Worm (Caenorhabditis elegans) whole organism, late embryonic: Measurements from ENCODE around the gene Y11D7A.3.
A peak's percentile ranks its signal among the peaks of the same experiment; 100 is the strongest.

Source experiments
- C08G9.2 ChIP-seq: sonication (generic microtip); optimal IDR thresholded peaks from 2 replicates; lab custom pipeline; 2016; ENCODE audit warnings: mild to moderate bottlenecking, missing genetic modification characterization, moderate library complexity, missing compliant biosample characterization
- F13H6.1 ChIP-seq: sonication (generic microtip); optimal IDR thresholded peaks from 2 replicates; lab custom pipeline; 2016; ENCODE audit warnings: missing genetic modification characterization, missing compliant biosample characterization
- K02D7.2 ChIP-seq: sonication (generic microtip); optimal IDR thresholded peaks from 2 replicates; lab custom pipeline; 2017; ENCODE audit warnings: mild to moderate bottlenecking, missing genetic modification characterization, missing compliant biosample characterization
- K09A11.1 ChIP-seq: sonication (generic microtip); optimal IDR thresholded peaks from 2 replicates; lab custom pipeline; 2017; ENCODE audit warnings: antibody characterized with exemption, mild to moderate bottlenecking, missing genetic modification characterization, missing compliant biosample characterization; ENCODE audit not compliant: insufficient read depth
- T23F11.4 ChIP-seq: fragments of 200-800 bp; sonication (Bioruptor generic); optimal IDR thresholded peaks from 2 replicates; lab custom pipeline; 2018; ENCODE audit warnings: mild to moderate bottlenecking, missing genetic modification characterization, missing compliant biosample characterization
- Y22D7AL.16 ChIP-seq: sonication (generic microtip); optimal IDR thresholded peaks from 2 replicates; lab custom pipeline; 2016; ENCODE audit warnings: missing genetic modification characterization, missing compliant biosample characterization
- ahr-1 ChIP-seq: sonication (generic microtip); optimal IDR thresholded peaks from 2 replicates; lab custom pipeline; 2016; ENCODE audit warnings: missing genetic modification characterization, missing compliant biosample characterization
- ceh-18 ChIP-seq: sonication (generic microtip); optimal IDR thresholded peaks from 2 replicates; lab custom pipeline; 2016; ENCODE audit warnings: missing genetic modification characterization, missing compliant biosample characterization
- ceh-19 ChIP-seq: fragments of 200-800 bp; sonication (Bioruptor generic); optimal IDR thresholded peaks from 2 replicates; lab custom pipeline; 2018; ENCODE audit warnings: mild to moderate bottlenecking, missing genetic modification characterization, missing compliant biosample characterization
- ceh-2 ChIP-seq: sonication (generic microtip); optimal IDR thresholded peaks from 2 replicates; lab custom pipeline; 2016; ENCODE audit warnings: missing genotype, missing genetic modification characterization, missing compliant biosample characterization
- ceh-24 ChIP-seq: sonication (generic microtip); optimal IDR thresholded peaks from 2 replicates; lab custom pipeline; 2016; ENCODE audit warnings: mild to moderate bottlenecking, missing genetic modification characterization, missing compliant biosample characterization
- ceh-31 ChIP-seq: sonication (generic microtip); optimal IDR thresholded peaks from 2 replicates; lab custom pipeline; 2016; ENCODE audit warnings: missing genetic modification characterization, missing compliant biosample characterization
- ceh-34 ChIP-seq: sonication (generic microtip); optimal IDR thresholded peaks from 2 replicates; lab custom pipeline; 2016; ENCODE audit warnings: mild to moderate bottlenecking, missing genetic modification characterization, missing compliant biosample characterization
- ceh-45 ChIP-seq: fragments of 200-800 bp; sonication (Bioruptor generic); IDR thresholded peaks from 2 replicates; pipeline ENCODE4 v1.3.6; 2022; ENCODE audit warnings: missing genetic modification reagents, missing genetic modification characterization, missing compliant biosample characterization
- ceh-48 ChIP-seq: sonication (generic microtip); optimal IDR thresholded peaks from 2 replicates; lab custom pipeline; 2016; ENCODE audit warnings: missing genetic modification characterization, inconsistent platforms, missing compliant biosample characterization
- elt-2 ChIP-seq: sonication (generic microtip); optimal IDR thresholded peaks from 2 replicates; lab custom pipeline; 2016; ENCODE audit warnings: missing genetic modification reagents, missing genetic modification characterization, missing compliant biosample characterization
- elt-4 ChIP-seq: sonication (generic microtip); optimal IDR thresholded peaks from 2 replicates; lab custom pipeline; 2016; ENCODE audit warnings: missing genetic modification characterization, missing compliant biosample characterization
- ets-4 ChIP-seq: sonication (generic microtip); optimal IDR thresholded peaks from 2 replicates; lab custom pipeline; 2016; ENCODE audit warnings: missing genetic modification characterization, missing compliant biosample characterization
- hlh-13 ChIP-seq: fragments of 200-800 bp; sonication (Bioruptor generic); optimal IDR thresholded peaks from 2 replicates; lab custom pipeline; 2018; ENCODE audit warnings: mild to moderate bottlenecking, missing genetic modification characterization, missing compliant biosample characterization
- hlh-15 ChIP-seq: sonication (generic microtip); optimal IDR thresholded peaks from 2 replicates; lab custom pipeline; 2016; ENCODE audit warnings: missing genetic modification characterization, missing compliant biosample characterization
- hlh-30 ChIP-seq: sonication (generic microtip); optimal IDR thresholded peaks from 2 replicates; lab custom pipeline; 2017; ENCODE audit warnings: antibody characterized with exemption, missing genetic modification characterization, missing compliant biosample characterization; ENCODE audit not compliant: insufficient read depth
- hlh-6 ChIP-seq: sonication (generic microtip); optimal IDR thresholded peaks from 2 replicates; lab custom pipeline; 2016; ENCODE audit warnings: missing genotype, missing genetic modification characterization, missing compliant biosample characterization
- madf-2 ChIP-seq: sonication (generic microtip); optimal IDR thresholded peaks from 2 replicates; lab custom pipeline; 2017; ENCODE audit warnings: missing genetic modification characterization, missing compliant biosample characterization
- mec-3 ChIP-seq: sonication (generic microtip); optimal IDR thresholded peaks from 2 replicates; lab custom pipeline; 2016; ENCODE audit warnings: borderline replicate concordance, missing genetic modification characterization, missing compliant biosample characterization
- nfya-1 ChIP-seq: sonication (generic microtip); optimal IDR thresholded peaks from 2 replicates; lab custom pipeline; 2017; ENCODE audit warnings: missing genetic modification characterization, mild to moderate bottlenecking, missing compliant biosample characterization, antibody characterized with exemption, moderate library complexity
- npax-4 ChIP-seq: sonication (generic microtip); optimal IDR thresholded peaks from 2 replicates; lab custom pipeline; 2016; ENCODE audit warnings: missing genetic modification characterization, missing compliant biosample characterization
- odd-2 ChIP-seq: sonication (generic microtip); optimal IDR thresholded peaks from 2 replicates; lab custom pipeline; 2017; ENCODE audit warnings: antibody characterized with exemption, mild to moderate bottlenecking, missing genetic modification characterization, missing compliant biosample characterization
- pax-1 ChIP-seq: fragments of 150-350 bp; optimal IDR thresholded peaks from 2 replicates; lab custom pipeline; 2014; ENCODE audit warnings: missing biosample characterization, missing genetic modification characterization
- pha-4 ChIP-seq: fragments of 150-350 bp; optimal IDR thresholded peaks from 2 replicates; lab custom pipeline; 2018; ENCODE audit warnings: missing biosample characterization, missing genetic modification reagents, missing genetic modification characterization
- pqm-1 ChIP-seq: sonication (generic microtip); optimal IDR thresholded peaks from 2 replicates; lab custom pipeline; 2016; ENCODE audit warnings: missing genetic modification characterization, missing compliant biosample characterization
- pros-1 ChIP-seq: fragments of 150-350 bp; optimal IDR thresholded peaks from 2 replicates; lab custom pipeline; 2014; ENCODE audit warnings: missing biosample characterization, missing genetic modification reagents, missing genetic modification characterization
- ref-2 ChIP-seq: sonication (generic microtip); optimal IDR thresholded peaks from 2 replicates; lab custom pipeline; 2016; ENCODE audit warnings: missing genetic modification characterization, missing compliant biosample characterization
- rnt-1 ChIP-seq: sonication (generic microtip); optimal IDR thresholded peaks from 2 replicates; lab custom pipeline; 2016; ENCODE audit warnings: missing genetic modification characterization, missing compliant biosample characterization
- sdc-2 ChIP-seq: sonication (generic microtip); optimal IDR thresholded peaks from 2 replicates; lab custom pipeline; 2016; ENCODE audit warnings: missing genotype, missing genetic modification characterization, missing compliant biosample characterization
- sox-2 ChIP-seq: fragments of 200-800 bp; sonication (Bioruptor generic); IDR thresholded peaks from 2 replicates; pipeline ENCODE4 v1.3.6; 2022; ENCODE audit warnings: missing genetic modification reagents, missing genetic modification characterization, missing compliant biosample characterization
- syd-9 ChIP-seq: sonication (generic microtip); optimal IDR thresholded peaks from 2 replicates; lab custom pipeline; 2016; ENCODE audit warnings: mild to moderate bottlenecking, missing genetic modification characterization, moderate library complexity, missing compliant biosample characterization
- tbx-2 ChIP-seq: sonication (generic microtip); optimal IDR thresholded peaks from 2 replicates; lab custom pipeline; 2016; ENCODE audit warnings: missing genetic modification characterization, missing compliant biosample characterization
- tbx-7 ChIP-seq: sonication (generic microtip); optimal IDR thresholded peaks from 2 replicates; lab custom pipeline; 2016; ENCODE audit warnings: missing genotype, missing genetic modification characterization, missing compliant biosample characterization
- unc-55 ChIP-seq: sonication (generic microtip); optimal IDR thresholded peaks from 2 replicates; lab custom pipeline; 2017; ENCODE audit warnings: missing biosample characterization, missing genetic modification reagents, missing genetic modification characterization

Y11D7A.3 gene

DNA sequence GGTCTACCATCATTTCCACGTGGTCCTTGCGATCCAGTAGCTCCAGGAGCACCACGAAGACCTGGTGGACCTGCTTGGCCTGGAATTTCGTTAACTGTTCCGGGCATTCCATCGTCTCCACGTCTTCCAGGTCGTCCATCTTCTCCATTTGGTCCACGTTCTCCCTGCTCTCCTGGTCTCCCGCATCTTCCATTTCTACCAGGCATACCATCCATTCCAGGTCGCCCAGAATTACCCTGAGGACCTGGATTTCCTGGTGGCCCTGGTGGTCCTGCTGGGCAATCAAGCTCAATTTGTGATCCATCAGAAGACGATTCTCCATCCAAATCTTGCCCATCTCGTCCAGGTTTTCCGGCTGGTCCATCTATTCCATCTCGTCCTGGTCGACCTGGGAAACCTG lies 27.9 kb downstream of the Y11D7A.3 start:
- TF ChIP-seq pqm-1, result no peak
- TF ChIP-seq mec-3 (tag; lab: Kevin White, UChicago), result peak; percentile 27
- peak; percentile 86 for TF ChIP-seq elt-4

DNA sequence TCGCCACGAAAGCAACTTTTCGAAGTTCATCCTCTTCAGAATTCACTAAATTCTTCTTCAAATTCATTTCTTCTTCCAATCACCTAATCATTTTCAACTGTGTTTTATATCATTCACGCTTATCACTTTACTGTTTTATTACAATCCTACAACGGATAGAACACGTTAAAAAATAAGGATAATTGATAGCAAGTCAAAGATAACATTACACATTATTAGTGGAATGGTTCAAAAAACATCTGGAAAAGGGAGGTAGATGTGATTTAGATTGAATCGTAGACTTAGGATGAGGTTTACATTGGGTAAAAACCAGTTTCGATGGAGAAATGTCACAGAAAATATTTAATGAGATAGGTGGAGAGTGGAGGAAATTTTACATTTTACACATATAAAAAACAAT lies 28.8 kb downstream of the Y11D7A.3 start, which contains the start of gene col-120:
Gene col-120 (minus strand): TSS at position 101 of the 400 bp plus-strand sequence.
- no peak for TF ChIP-seq pax-1
- TF ChIP-seq K02D7.2 (tag; lab: Kevin White, UChicago), result no peak
- TF ChIP-seq ceh-18 (tag; lab: Kevin White, UChicago), result no peak
- no peak for TF ChIP-seq ceh-24 (tag; lab: Kevin White, UChicago)
- no peak for TF ChIP-seq pha-4 (tag; lab: Kevin White, UChicago)
- no peak for TF ChIP-seq C08G9.2
- TF ChIP-seq unc-55, result no peak
- TF ChIP-seq madf-2 (tag; lab: Kevin White, UChicago), result no peak
- TF ChIP-seq ceh-19 (GFP tag; lab: Kevin White, UChicago), result no peak
- no peak for TF ChIP-seq ceh-48 (tag; lab: Kevin White, UChicago)
- TF ChIP-seq hlh-13 (GFP tag; lab: Kevin White, UChicago), result no peak
- TF ChIP-seq hlh-15 (tag; lab: Kevin White, UChicago), result no peak
- no peak for TF ChIP-seq ahr-1
- TF ChIP-seq pros-1, result no peak
- TF ChIP-seq Y22D7AL.16 (tag; lab: Kevin White, UChicago), result no peak
- no peak for TF ChIP-seq syd-9 (tag; lab: Kevin White, UChicago)
- no peak for TF ChIP-seq elt-4
- TF ChIP-seq nfya-1, result no peak
- no peak for TF ChIP-seq npax-4 (tag; lab: Kevin White, UChicago)
- TF ChIP-seq odd-2, result no peak
- TF ChIP-seq, all 69 proteins: peak for 0

DNA sequence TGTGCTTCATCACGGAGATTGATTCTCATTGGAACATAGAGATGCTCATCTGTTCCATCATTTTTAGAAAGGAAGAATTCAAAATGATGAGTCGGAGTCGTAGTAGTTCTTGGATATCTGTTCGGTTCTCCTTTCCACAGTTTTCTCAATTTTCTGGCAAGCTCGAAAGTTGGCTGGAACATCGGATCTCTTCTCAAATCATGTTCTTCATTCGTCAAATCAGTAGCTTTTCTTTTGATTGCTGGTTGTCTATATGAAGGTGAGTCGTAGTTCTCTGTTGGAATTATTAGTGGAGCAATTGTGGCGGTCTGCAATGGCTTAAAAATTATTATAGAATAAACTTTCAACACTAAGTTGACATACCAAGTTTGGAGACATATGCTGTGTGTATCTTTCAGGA lies 29.4 kb downstream of the Y11D7A.3 start:
- TF ChIP-seq K09A11.1 (tag; lab: Kevin White, UChicago), result no peak
- TF ChIP-seq unc-55, result no peak
- TF ChIP-seq elt-2, result no peak
- TF ChIP-seq ceh-45, result no peak
- TF ChIP-seq F13H6.1 (tag; lab: Kevin White, UChicago), result no peak
- no peak for TF ChIP-seq hlh-30 (tag; lab: Kevin White, UChicago)
- TF ChIP-seq hlh-6 (tag; lab: Kevin White, UChicago), result no peak
- TF ChIP-seq rnt-1, result no peak
- no peak for TF ChIP-seq npax-4 (tag; lab: Kevin White, UChicago)
- TF ChIP-seq Y22D7AL.16 (tag; lab: Kevin White, UChicago), result no peak
- TF ChIP-seq T23F11.4 (GFP tag; lab: Kevin White, UChicago), result no peak
- TF ChIP-seq madf-2 (tag; lab: Kevin White, UChicago), result no peak
- TF ChIP-seq sox-2 (GFP tag; lab: Robert Waterston, UW), result no peak
- no peak for TF ChIP-seq ceh-48 (tag; lab: Kevin White, UChicago)
- no peak for TF ChIP-seq ets-4 (tag; lab: Kevin White, UChicago)
- TF ChIP-seq ceh-34 (tag; lab: Kevin White, UChicago), result no peak

DNA sequence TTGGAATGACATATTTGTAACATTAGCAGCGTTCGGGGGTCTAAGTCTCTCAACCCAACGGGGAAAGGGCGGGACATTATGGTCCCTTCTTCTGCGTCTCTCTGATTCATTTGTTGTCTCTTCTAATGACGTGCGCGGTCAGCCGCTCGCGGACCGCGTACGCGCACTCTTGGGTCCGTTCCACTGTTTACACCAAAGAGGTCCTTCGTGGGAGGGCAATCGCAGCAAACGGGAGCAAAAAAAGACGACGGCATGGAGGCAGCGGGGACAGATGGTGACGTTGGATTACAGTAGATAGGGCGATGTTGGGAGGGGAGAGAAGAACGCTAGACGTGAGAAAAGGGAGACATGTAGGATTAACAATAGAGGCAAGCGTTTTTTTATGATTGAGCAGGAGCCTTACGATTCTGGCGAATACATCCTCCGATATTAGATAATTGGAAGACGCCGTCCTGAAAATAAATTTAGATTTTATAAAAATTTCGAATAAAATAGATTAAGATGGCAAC lies 31.0 kb downstream of the Y11D7A.3 start, which contains the start of gene flh-1:
Gene flh-1 (minus strand): TSS at position 459 of the 509 bp plus-strand sequence.
- no peak for TF ChIP-seq ets-4 (tag; lab: Kevin White, UChicago)
- no peak for TF ChIP-seq elt-2
- peak; percentile 58 for TF ChIP-seq sdc-2
- peak; percentile 31 for TF ChIP-seq nfya-1
- TF ChIP-seq ref-2 (tag; lab: Kevin White, UChicago), result peak; percentile 47
- peak; percentile 12 for TF ChIP-seq unc-55
- TF ChIP-seq ceh-24 (tag; lab: Kevin White, UChicago), result no peak
- TF ChIP-seq ceh-31 (tag; lab: Kevin White, UChicago), result peak; percentile 37
- TF ChIP-seq tbx-7, result no peak
- TF ChIP-seq ceh-34 (tag; lab: Kevin White, UChicago), result peak; percentile 28
- TF ChIP-seq tbx-2, result peak; percentile 58
- peak; percentile 30 for TF ChIP-seq ceh-2 (tag; lab: Kevin White, UChicago)
- peak; percentile 21 for TF ChIP-seq hlh-6 (tag; lab: Kevin White, UChicago)
- TF ChIP-seq, all 69 proteins: peak for 9
